Fruit fly (Drosophila melanogaster) whole organism, embryonic: Measurements from ENCODE around the gene Dhc64C.
A peak's percentile ranks its signal among the peaks of the same experiment; 100 is the strongest.

Experiments used
- Adf1 ChIP-seq: fragments of 200-800 bp; sonication (Bioruptor generic); IDR thresholded peaks from 2 replicates; pipeline ENCODE4 v1.3.6; 2022; ENCODE audit warnings: missing biosample characterization, missing genetic modification characterization
- Bgb ChIP-seq: fragments of 200-800 bp; sonication (Bioruptor generic); IDR thresholded peaks from 2 replicates; pipeline ENCODE4 v1.3.6; 2022; ENCODE audit warnings: missing biosample characterization, missing genetic modification characterization; ENCODE audit not compliant: partially characterized antibody
- CG11398 ChIP-seq: fragments of 200-800 bp; sonication (Bioruptor generic); optimal IDR thresholded peaks from 2 replicates; lab custom pipeline; 2016; ENCODE audit warnings: missing biosample characterization, missing genetic modification characterization
- CG11723 ChIP-seq: fragments of 200-800 bp; sonication (Bioruptor generic); optimal IDR thresholded peaks from 2 replicates; lab custom pipeline; 2017; ENCODE audit warnings: missing biosample characterization, mild to moderate bottlenecking, missing genetic modification characterization
- CG1233 ChIP-seq: fragments of 200-800 bp; sonication (Bioruptor generic); optimal IDR thresholded peaks from 4 replicates; lab custom pipeline; 2018; ENCODE audit warnings: missing biosample characterization, mild to moderate bottlenecking, missing genetic modification characterization
- CG13424 ChIP-seq: fragments of 200-800 bp; sonication (Bioruptor generic); optimal IDR thresholded peaks from 2 replicates; lab custom pipeline; 2019; ENCODE audit warnings: missing biosample characterization, mild to moderate bottlenecking, missing genetic modification characterization, moderate library complexity
- CG1529 ChIP-seq: fragments of 200-800 bp; sonication (Bioruptor generic); optimal IDR thresholded peaks from 3 replicates; lab custom pipeline; 2018; ENCODE audit warnings: missing biosample characterization, missing genetic modification characterization
- CG15479 ChIP-seq: fragments of 200-800 bp; sonication (Bioruptor generic); optimal IDR thresholded peaks from 3 replicates; lab custom pipeline; 2019; ENCODE audit warnings: missing biosample characterization, mild to moderate bottlenecking, missing genetic modification characterization, moderate library complexity
- CG1647 ChIP-seq: fragments of 200-800 bp; sonication (Bioruptor generic); optimal IDR thresholded peaks from 3 replicates; lab custom pipeline; 2016; ENCODE audit warnings: missing biosample characterization, missing genetic modification characterization
- CG2889 ChIP-seq: fragments of 200-800 bp; sonication (Bioruptor generic); IDR thresholded peaks from 3 replicates; pipeline ENCODE4 v1.3.6; 2022; ENCODE audit warnings: missing biosample characterization, missing genetic modification characterization
- CG3065 ChIP-seq: fragments of 200-800 bp; sonication (Bioruptor generic); optimal IDR thresholded peaks from 2 replicates; lab custom pipeline; 2016; ENCODE audit warnings: missing biosample characterization, missing genetic modification characterization
- CG31388 ChIP-seq: fragments of 200-800 bp; sonication (Bioruptor generic); optimal IDR thresholded peaks from 2 replicates; lab custom pipeline; 2016; ENCODE audit warnings: missing biosample characterization, missing genetic modification characterization
- CG34224 ChIP-seq: fragments of 200-800 bp; sonication (Bioruptor generic); IDR thresholded peaks from 3 replicates; pipeline ENCODE4 v1.3.6; 2022; ENCODE audit warnings: missing biosample characterization, missing genetic modification characterization; ENCODE audit not compliant: partially characterized antibody
- CG34376 ChIP-seq: fragments of 200-800 bp; sonication (Bioruptor generic); optimal IDR thresholded peaks from 2 replicates; lab custom pipeline; 2018; ENCODE audit warnings: missing biosample characterization, mild to moderate bottlenecking, missing genetic modification characterization
- CG4328 ChIP-seq: fragments of 200-800 bp; sonication (Bioruptor generic); optimal IDR thresholded peaks from 3 replicates; lab custom pipeline; 2017; ENCODE audit warnings: missing biosample characterization, missing genetic modification reagents, missing genetic modification characterization
- CG8290 ChIP-seq, 3 experiments: fragments of 200-800 bp; sonication (Bioruptor generic); optimal IDR thresholded peaks; 2 replicates each; lab custom pipeline; 2016 to 2019; ENCODE audit warnings: missing biosample characterization in 3 of 3, missing genetic modification characterization in 3 of 3, mild to moderate bottlenecking in 2 of 3, moderate library complexity in 1 of 3
- Chrac-16 ChIP-seq: fragments of 200-800 bp; sonication (Bioruptor generic); optimal IDR thresholded peaks from 3 replicates; lab custom pipeline; 2016; ENCODE audit warnings: missing biosample characterization, missing genetic modification characterization
- D ChIP-seq, 2 experiments: fragments of 200-800 bp in 1 of 2; fragments of >200 bp in 1 of 2; sonication (Bioruptor generic) in 1 of 2; optimal IDR thresholded peaks; 2 replicates in 1 of 2; 3 replicates in 1 of 2; lab custom pipeline; 2017; ENCODE audit warnings: mild to moderate bottlenecking in 1 of 2, missing biosample characterization in 1 of 2, missing genetic modification characterization in 1 of 2, missing genetic modification reagents in 1 of 2
- Doc3 ChIP-seq: fragments of 200-800 bp; sonication (Bioruptor generic); IDR thresholded peaks from 3 replicates; pipeline ENCODE4 v1.3.6; 2022; ENCODE audit warnings: missing biosample characterization, missing genetic modification characterization; ENCODE audit not compliant: partially characterized antibody
- Dref ChIP-seq: fragments of 200-800 bp; sonication (Bioruptor generic); IDR thresholded peaks from 2 replicates; pipeline ENCODE4 v1.3.6; 2022; ENCODE audit warnings: missing biosample characterization, missing genetic modification characterization
- Jarid2 ChIP-seq: fragments of 200-800 bp; sonication (Bioruptor generic); optimal IDR thresholded peaks from 3 replicates; lab custom pipeline; 2017; ENCODE audit warnings: mild to moderate bottlenecking, missing biosample characterization, missing genetic modification reagents, missing genetic modification characterization
- Lhr ChIP-seq: fragments of 200-800 bp; sonication (Bioruptor generic); optimal IDR thresholded peaks from 3 replicates; lab custom pipeline; 2017; ENCODE audit warnings: mild to moderate bottlenecking, missing biosample characterization, missing genetic modification reagents, missing genetic modification characterization
- Nf-YC ChIP-seq: fragments of 200-800 bp; optimal IDR thresholded peaks from 3 replicates; lab custom pipeline; 2019; ENCODE audit warnings: missing biosample characterization, mild to moderate bottlenecking, missing genetic modification characterization, moderate library complexity
- Pdp1 ChIP-seq, 2 experiments: fragments of 200-800 bp; sonication (Bioruptor generic); optimal IDR thresholded peaks; 3 replicates each; lab custom pipeline; 2016; ENCODE audit warnings: missing biosample characterization in 2 of 2, missing genetic modification characterization in 2 of 2, mild to moderate bottlenecking in 1 of 2, moderate library complexity in 1 of 2
- Taf1 ChIP-seq: fragments of 200-800 bp; sonication (Bioruptor generic); IDR thresholded peaks from 2 replicates; pipeline ENCODE4 v1.3.6; 2022; ENCODE audit warnings: missing biosample characterization, missing genetic modification characterization
- Usf ChIP-seq: fragments of 200-800 bp; sonication (Bioruptor generic); optimal IDR thresholded peaks from 2 replicates; lab custom pipeline; 2017; ENCODE audit warnings: missing genotype, missing biosample characterization, missing genetic modification characterization
- abd-A ChIP-seq: fragments of 200-800 bp; sonication (Bioruptor generic); optimal IDR thresholded peaks from 3 replicates; lab custom pipeline; 2019; ENCODE audit warnings: missing biosample characterization, mild to moderate bottlenecking, missing genetic modification characterization, moderate library complexity
- amos ChIP-seq: fragments of 200-800 bp; sonication (Bioruptor generic); IDR thresholded peaks from 2 replicates; pipeline ENCODE4 v1.3.6; 2022; ENCODE audit warnings: missing biosample characterization, missing genetic modification characterization; ENCODE audit not compliant: partially characterized antibody
- bab2 ChIP-seq: fragments of 200-800 bp; sonication (Bioruptor generic); optimal IDR thresholded peaks from 2 replicates; lab custom pipeline; 2016; ENCODE audit warnings: missing biosample characterization, missing genetic modification characterization
- cad ChIP-seq: fragments of >200 bp; optimal IDR thresholded peaks from 2 replicates; lab custom pipeline; 2017; ENCODE audit warnings: missing biosample characterization, missing genetic modification characterization
- cg ChIP-seq: fragments of 200-800 bp; sonication (Bioruptor generic); optimal IDR thresholded peaks from 3 replicates; lab custom pipeline; 2019; ENCODE audit warnings: missing biosample characterization, mild to moderate bottlenecking, missing genetic modification characterization, moderate library complexity
- crp ChIP-seq, 2 experiments: fragments of 200-800 bp; sonication (Bioruptor generic); optimal IDR thresholded peaks; 2 replicates in 1 of 2; 3 replicates in 1 of 2; lab custom pipeline; 2017; ENCODE audit warnings: missing biosample characterization in 2 of 2, missing genetic modification characterization in 2 of 2, mild to moderate bottlenecking in 1 of 2, moderate library complexity in 1 of 2
- dan ChIP-seq: fragments of 200-800 bp; sonication (Bioruptor generic); IDR thresholded peaks from 2 replicates; pipeline ENCODE4 v1.3.6; 2022; ENCODE audit warnings: missing biosample characterization, missing genetic modification characterization
- disco-r ChIP-seq: fragments of 200-800 bp; sonication (Bioruptor generic); optimal IDR thresholded peaks from 2 replicates; lab custom pipeline; 2016; ENCODE audit warnings: missing biosample characterization, missing genetic modification characterization
- ems ChIP-seq: fragments of 200-800 bp; sonication (Bioruptor generic); optimal IDR thresholded peaks from 3 replicates; lab custom pipeline; 2016; ENCODE audit warnings: missing biosample characterization, missing genetic modification characterization
- fd64A ChIP-seq: fragments of 200-800 bp; sonication (Bioruptor generic); optimal IDR thresholded peaks from 3 replicates; lab custom pipeline; 2018; ENCODE audit warnings: missing biosample characterization, mild to moderate bottlenecking, missing genetic modification characterization
- gt ChIP-seq: fragments of 200-800 bp; sonication (Bioruptor generic); IDR thresholded peaks from 2 replicates; pipeline ENCODE4 v1.3.6; 2022; ENCODE audit warnings: missing biosample characterization, missing genetic modification characterization
- hbn ChIP-seq: fragments of 200-800 bp; sonication (Bioruptor generic); IDR thresholded peaks from 2 replicates; pipeline ENCODE4 v1.3.6; 2022; ENCODE audit warnings: missing biosample characterization, missing genetic modification characterization; ENCODE audit not compliant: partially characterized antibody
- insv ChIP-seq, 2 experiments: fragments of 200-800 bp; sonication (Bioruptor generic); optimal IDR thresholded peaks; 3 replicates each; lab custom pipeline; 2016 to 2018; ENCODE audit warnings: missing biosample characterization in 2 of 2, missing genetic modification characterization in 2 of 2
- mirr ChIP-seq: fragments of 200-800 bp; sonication (Bioruptor generic); optimal IDR thresholded peaks from 3 replicates; lab custom pipeline; 2018; ENCODE audit warnings: missing biosample characterization, mild to moderate bottlenecking, missing genetic modification characterization
- otp ChIP-seq: fragments of 200-800 bp; sonication (Bioruptor generic); IDR thresholded peaks from 3 replicates; pipeline ENCODE4, ENCODE4 v1.3.6; 2022; ENCODE audit warnings: missing biosample characterization, missing genetic modification characterization
- row ChIP-seq: fragments of 200-800 bp; sonication (Bioruptor generic); IDR thresholded peaks from 3 replicates; pipeline ENCODE4 v1.3.6; 2022; ENCODE audit warnings: missing biosample characterization, missing genetic modification characterization
- run ChIP-seq: fragments of 200-800 bp; sonication (Bioruptor generic); optimal IDR thresholded peaks from 3 replicates; lab custom pipeline; 2018; ENCODE audit warnings: missing biosample characterization, mild to moderate bottlenecking, missing genetic modification characterization
- sima ChIP-seq: fragments of 200-800 bp; sonication (Bioruptor generic); optimal IDR thresholded peaks from 2 replicates; lab custom pipeline; 2016; ENCODE audit warnings: missing biosample characterization, missing genetic modification characterization
- sqz ChIP-seq: fragments of 200-800 bp; sonication (Bioruptor generic); optimal IDR thresholded peaks from 3 replicates; lab custom pipeline; 2018; ENCODE audit warnings: missing biosample characterization, mild to moderate bottlenecking, missing genetic modification characterization
- tx ChIP-seq: fragments of 200-800 bp; sonication (Bioruptor generic); optimal IDR thresholded peaks from 2 replicates; lab custom pipeline; 2016; ENCODE audit warnings: missing biosample characterization, missing genetic modification characterization
- yki ChIP-seq: fragments of >200 bp; optimal IDR thresholded peaks from 3 replicates; lab custom pipeline; 2018

The Dhc64C gene

DNA sequence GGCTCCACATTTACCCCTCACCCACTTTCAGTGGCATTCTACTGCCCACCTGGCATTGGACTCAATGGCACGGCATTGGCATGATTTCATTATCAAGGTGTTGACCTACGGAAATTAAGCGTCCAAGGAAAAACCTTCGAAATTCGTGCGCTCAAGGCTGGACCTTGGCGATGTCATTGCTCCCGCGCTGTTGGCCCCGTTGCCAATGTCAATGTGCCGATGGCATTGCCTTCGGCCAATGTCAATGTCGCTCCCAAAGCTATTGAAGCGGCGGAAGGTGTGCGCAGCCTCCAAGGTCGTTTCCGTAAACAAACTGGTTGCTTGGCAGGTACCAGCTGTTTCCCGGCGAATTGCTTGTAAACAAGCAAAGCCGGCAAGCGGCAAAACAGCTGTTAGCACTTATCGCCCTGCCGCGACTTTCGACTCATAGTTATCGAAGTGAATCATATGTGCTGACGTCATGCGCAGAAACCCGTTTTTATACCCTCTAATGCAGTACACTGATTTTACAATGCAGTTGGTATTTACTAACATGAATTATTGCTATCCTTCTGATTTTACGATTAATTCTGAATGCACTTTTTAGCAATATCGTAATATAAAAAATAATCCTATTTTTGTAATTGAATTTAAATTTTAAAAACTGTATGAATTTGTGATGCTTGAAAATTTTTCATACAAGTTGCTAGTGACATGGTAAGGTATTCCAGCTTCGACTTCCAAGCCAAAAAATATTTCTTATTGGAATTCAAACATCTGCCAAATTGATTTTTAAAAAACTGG lies 940 bp downstream of the Dhc64C start (continued):
- TF ChIP-seq crp (GFP tag; optimal IDR thresholded peaks at IDR 0.05; lab: Kevin White, UChicago) = peak; percentile 49 to 95
- peak; percentile 61; the same call in 2 of the 3 replicates for TF ChIP-seq Doc3 (GFP tag; lab: Robert Waterston, UW)
- TF ChIP-seq row (GFP tag; lab: Robert Waterston, UW) = peak; percentile 99
- TF ChIP-seq CG31388 (GFP tag; lab: Kevin White, UChicago) = peak; percentile 88
- peak; percentile 62 to 91 for TF ChIP-seq insv (GFP tag; optimal IDR thresholded peaks at IDR 0.05; lab: Kevin White, UChicago)
- TF ChIP-seq abd-A = no peak
- peak; percentile 83 for TF ChIP-seq dan
- TF ChIP-seq Chrac-16 = peak; percentile 96
- TF ChIP-seq CG34224 (GFP tag; lab: Robert Waterston, UW) = peak; percentile 89
- TF ChIP-seq mirr (GFP tag; lab: Kevin White, UChicago) = peak; percentile 81
- peak; percentile 86 for TF ChIP-seq fd64A
- peak; percentile 89 for TF ChIP-seq CG3065 (GFP tag; lab: Kevin White, UChicago)
- peak; percentile 87 for TF ChIP-seq CG4328 (GFP tag; lab: Kevin White, UChicago)
- TF ChIP-seq CG1529 = no peak
- TF ChIP-seq hbn = peak; percentile 58; the same call in 1 of the 2 replicates
- peak; percentile 55 for TF ChIP-seq CG11398 (GFP tag; lab: Kevin White, UChicago)
- peak; percentile 91 for TF ChIP-seq CG1647 (GFP tag; lab: Kevin White, UChicago)
- TF ChIP-seq CG34376 (GFP tag; lab: Kevin White, UChicago) = peak; percentile 77
- peak; percentile 90 for TF ChIP-seq run (tag; lab: Kevin White, UChicago)
- TF ChIP-seq CG1233 = peak; percentile 89
- peak; percentile 89 for TF ChIP-seq gt
- TF ChIP-seq D (optimal IDR thresholded peaks at IDR 0.05; lab: Kevin White, UChicago) = no peak
- TF ChIP-seq D (GFP tag; optimal IDR thresholded peaks at IDR 0.05; lab: Kevin White, UChicago) = peak; percentile 93
- TF ChIP-seq CG11723 = peak; percentile 88
- no peak for TF ChIP-seq CG8290 (GFP tag; optimal IDR thresholded peaks at IDR 0.05; lab: Kevin White, UChicago)
- peak in 1 of 2 experiments; percentile 53 for TF ChIP-seq CG8290 (tag; optimal IDR thresholded peaks at IDR 0.05; lab: Kevin White, UChicago)
- TF ChIP-seq cad (GFP tag; lab: Kevin White, UChicago) = no peak
- peak; percentile 63 for TF ChIP-seq Dref (GFP tag; lab: Robert Waterston, UW)
- TF ChIP-seq Pdp1 (GFP tag; optimal IDR thresholded peaks at IDR 0.05; lab: Kevin White, UChicago) = peak in 1 of 2 experiments; percentile 91
- peak; percentile 97 for TF ChIP-seq otp (GFP tag; lab: Robert Waterston, UW)
- TF ChIP-seq Adf1 (GFP tag; lab: Robert Waterston, UW) = peak; percentile 82
- TF ChIP-seq disco-r (GFP tag; lab: Kevin White, UChicago) = peak; percentile 60
- peak; percentile 91 for TF ChIP-seq Usf (GFP tag; lab: Kevin White, UChicago)
- TF ChIP-seq ems (GFP tag; lab: Kevin White, UChicago) = peak; percentile 95
- peak; percentile 81 for TF ChIP-seq tx (GFP tag; lab: Kevin White, UChicago)
- TF ChIP-seq cg = no peak
- TF ChIP-seq sqz (GFP tag; lab: Kevin White, UChicago) = no peak
- peak; percentile 77 for TF ChIP-seq Nf-YC (tag; lab: Kevin White, UChicago)
- peak; percentile 81 for TF ChIP-seq Lhr (GFP tag; lab: Kevin White, UChicago)
- TF ChIP-seq amos (GFP tag; lab: Robert Waterston, UW) = peak; percentile 53; the same call in 1 of the 2 replicates
- peak; percentile 71 for TF ChIP-seq Jarid2 (GFP tag; lab: Kevin White, UChicago)
- peak; percentile 54; the same call in 1 of the 2 replicates for TF ChIP-seq Bgb (GFP tag; lab: Robert Waterston, UW)
- peak; percentile 95 for TF ChIP-seq CG13424 (tag; lab: Kevin White, UChicago)
- no peak for TF ChIP-seq yki (lab: Kevin White, UChicago)
- TF ChIP-seq Taf1 (GFP tag; lab: Robert Waterston, UW) = peak; percentile 92
- TF ChIP-seq bab2 (GFP tag; lab: Kevin White, UChicago) = peak; percentile 92
- TF ChIP-seq sima (GFP tag; lab: Kevin White, UChicago) = peak; percentile 51
- peak; percentile 96 for TF ChIP-seq CG2889
- peak; percentile 25 for TF ChIP-seq CG15479 (GFP tag; lab: Kevin White, UChicago)
